Worm (Caenorhabditis elegans) whole organism, late embryonic: ENCODE data around the gene C17H12.10.

Source experiments
- K02D7.2 ChIP-seq: sonication (generic microtip); optimal IDR thresholded peaks from 2 replicates; lab custom pipeline; 2017; ENCODE audit warnings: mild to moderate bottlenecking, missing genetic modification characterization, missing compliant biosample characterization
- ceh-24 ChIP-seq: sonication (generic microtip); optimal IDR thresholded peaks from 2 replicates; lab custom pipeline; 2016; ENCODE audit warnings: mild to moderate bottlenecking, missing genetic modification characterization, missing compliant biosample characterization
- ceh-48 ChIP-seq: sonication (generic microtip); optimal IDR thresholded peaks from 2 replicates; lab custom pipeline; 2016; ENCODE audit warnings: missing genetic modification characterization, inconsistent platforms, missing compliant biosample characterization
- dve-1 ChIP-seq: sonication (generic microtip); optimal IDR thresholded peaks from 2 replicates; lab custom pipeline; 2017; ENCODE audit warnings: antibody characterized with exemption, mild to moderate bottlenecking, missing genetic modification characterization, missing compliant biosample characterization
- madf-2 ChIP-seq: sonication (generic microtip); optimal IDR thresholded peaks from 2 replicates; lab custom pipeline; 2017; ENCODE audit warnings: missing genetic modification characterization, missing compliant biosample characterization
- pha-4 ChIP-seq: fragments of 150-350 bp; optimal IDR thresholded peaks from 2 replicates; lab custom pipeline; 2018; ENCODE audit warnings: missing biosample characterization, missing genetic modification reagents, missing genetic modification characterization

DNA sequence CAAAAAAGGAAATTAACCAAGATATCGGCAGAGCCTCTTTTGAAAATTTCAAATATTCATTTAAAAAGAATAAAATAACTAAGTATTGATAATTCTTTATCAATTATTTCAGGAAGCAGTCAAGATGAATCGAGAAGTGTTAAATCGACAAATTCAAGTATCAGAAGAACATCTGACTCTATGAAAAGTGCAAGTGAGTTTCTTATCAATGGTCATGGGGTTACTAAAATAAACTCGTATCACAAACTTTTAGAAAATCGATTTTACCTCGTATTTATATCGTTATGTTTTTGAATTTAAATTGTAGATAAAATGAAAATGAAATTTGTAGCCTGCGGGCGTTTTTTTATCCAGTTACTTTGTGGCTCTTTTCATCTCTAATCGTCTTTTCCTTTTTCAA is 35.0 kb upstream of the C17H12.10 start:
- TF ChIP-seq madf-2 (no peak), pha-4 (tag; lab: Kevin White, UChicago) (no peak), dve-1 (tag; lab: Kevin White, UChicago) (no peak), K02D7.2 (tag; lab: Kevin White, UChicago) (no peak), ceh-24 (tag; lab: Kevin White, UChicago) (no peak), ceh-48 (tag; lab: Kevin White, UChicago) (no peak)
